Fruit fly (Drosophila melanogaster) whole organism, prepupa: ENCODE results near the gene CG14693.

Source experiments
- CG11294 ChIP-seq: fragments of 200-800 bp; sonication (Bioruptor generic); IDR thresholded peaks from 2 replicates; pipeline ENCODE4 v1.3.6; 2022; ENCODE audit warnings: missing biosample characterization, missing genetic modification characterization
- CG11762 ChIP-seq: fragments of 200-800 bp; sonication (Bioruptor generic); optimal IDR thresholded peaks from 3 replicates; lab custom pipeline; 2016; ENCODE audit warnings: missing biosample characterization, missing genetic modification characterization; ENCODE audit not compliant: insufficient read depth
- CG11902 ChIP-seq: fragments of 200-800 bp; sonication (Bioruptor generic); optimal IDR thresholded peaks from 3 replicates; lab custom pipeline; 2016; ENCODE audit warnings: missing biosample characterization, missing genetic modification characterization
- CG15336 ChIP-seq: fragments of 200-800 bp; sonication (Bioruptor generic); IDR thresholded peaks from 2 replicates; pipeline ENCODE4 v1.3.6; 2022; ENCODE audit warnings: missing biosample characterization, missing genetic modification characterization
- CG1621 ChIP-seq: fragments of 200-800 bp; sonication (Bioruptor generic); optimal IDR thresholded peaks from 3 replicates; lab custom pipeline; 2018; ENCODE audit warnings: missing biosample characterization, mild to moderate bottlenecking, missing genetic modification characterization
- CG3032 ChIP-seq: fragments of 200-800 bp; optimal IDR thresholded peaks from 2 replicates; lab custom pipeline; 2019; ENCODE audit warnings: missing biosample characterization, mild to moderate bottlenecking, missing genetic modification characterization, moderate library complexity
- CG31627 ChIP-seq: fragments of 200-800 bp; sonication (Bioruptor generic); optimal IDR thresholded peaks from 3 replicates; lab custom pipeline; 2016; ENCODE audit warnings: missing biosample characterization, missing genetic modification characterization
- CG32006 ChIP-seq: fragments of 200-800 bp; sonication (Bioruptor generic); optimal IDR thresholded peaks from 3 replicates; lab custom pipeline; 2017; ENCODE audit warnings: missing biosample characterization, mild to moderate bottlenecking, missing genetic modification characterization
- CG3919 ChIP-seq: fragments of 200-800 bp; sonication (Bioruptor generic); optimal IDR thresholded peaks from 3 replicates; lab custom pipeline; 2016; ENCODE audit warnings: missing biosample characterization, missing genetic modification characterization
- CG4318 ChIP-seq: fragments of 200-800 bp; sonication (Bioruptor generic); optimal IDR thresholded peaks from 3 replicates; lab custom pipeline; 2017; ENCODE audit warnings: missing biosample characterization, mild to moderate bottlenecking, missing genetic modification characterization
- CG6163 ChIP-seq: fragments of 200-800 bp; sonication (Bioruptor generic); IDR thresholded peaks from 3 replicates; pipeline ENCODE4 v1.3.6; 2022; ENCODE audit warnings: missing biosample characterization, missing genetic modification characterization
- CG6276 ChIP-seq: fragments of 200-800 bp; sonication (Bioruptor generic); optimal IDR thresholded peaks from 2 replicates; lab custom pipeline; 2017; ENCODE audit warnings: missing biosample characterization, mild to moderate bottlenecking, missing genetic modification characterization
- CG6792 ChIP-seq: fragments of 200-800 bp; sonication (Bioruptor generic); optimal IDR thresholded peaks from 3 replicates; lab custom pipeline; 2016; ENCODE audit warnings: missing biosample characterization, missing genetic modification characterization
- CG6808 ChIP-seq: fragments of 200-800 bp; sonication (Bioruptor generic); optimal IDR thresholded peaks from 3 replicates; lab custom pipeline; 2017; ENCODE audit warnings: missing biosample characterization, missing genetic modification characterization, mild to moderate bottlenecking, moderate library complexity, missing genetic modification reagents
- CG6854 ChIP-seq: fragments of 200-800 bp; sonication (Bioruptor generic); optimal IDR thresholded peaks from 2 replicates; lab custom pipeline; 2017; ENCODE audit warnings: missing biosample characterization, mild to moderate bottlenecking, missing genetic modification characterization
- CG8119 ChIP-seq: fragments of 200-800 bp; sonication (Bioruptor generic); IDR thresholded peaks from 3 replicates; pipeline ENCODE4 v1.3.6; 2022; ENCODE audit warnings: missing biosample characterization, missing genetic modification characterization
- CG8319 ChIP-seq: fragments of 200-800 bp; sonication (Bioruptor generic); optimal IDR thresholded peaks from 3 replicates; lab custom pipeline; 2016; ENCODE audit warnings: missing biosample characterization, missing genetic modification characterization
- CG8632 ChIP-seq: fragments of 200-800 bp; sonication (Bioruptor generic); optimal IDR thresholded peaks from 3 replicates; lab custom pipeline; 2016; ENCODE audit warnings: missing biosample characterization, missing genetic modification characterization
- Eip75B ChIP-seq: fragments of 200-800 bp; sonication (Bioruptor generic); optimal IDR thresholded peaks from 3 replicates; lab custom pipeline; 2016; ENCODE audit warnings: missing biosample characterization, missing genetic modification characterization
- Eip78C ChIP-seq: fragments of 200-800 bp; sonication (Bioruptor generic); peaks from one replicate; lab custom pipeline; 2016; ENCODE audit warnings: missing biosample characterization, missing genetic modification characterization
- Ets21C ChIP-seq: fragments of 200-800 bp; sonication (Bioruptor generic); optimal IDR thresholded peaks from 3 replicates; lab custom pipeline; 2016; ENCODE audit warnings: missing biosample characterization, missing genetic modification characterization
- Ets96B ChIP-seq: fragments of 200-800 bp; optimal IDR thresholded peaks from 2 replicates; lab custom pipeline; 2019; ENCODE audit warnings: missing biosample characterization, mild to moderate bottlenecking, missing genetic modification characterization, moderate library complexity
- Gug ChIP-seq: fragments of 200-800 bp; sonication (Bioruptor generic); IDR thresholded peaks from 2 replicates; pipeline ENCODE4 v1.3.6; 2022; ENCODE audit warnings: missing biosample characterization, missing genetic modification characterization
- Hr39 ChIP-seq: fragments of 200-800 bp; sonication (Bioruptor generic); optimal IDR thresholded peaks from 2 replicates; lab custom pipeline; 2016; ENCODE audit warnings: missing biosample characterization, missing genetic modification characterization
- Hr4 ChIP-seq: fragments of 200-800 bp; sonication (Bioruptor generic); optimal IDR thresholded peaks from 3 replicates; lab custom pipeline; 2016; ENCODE audit warnings: missing biosample characterization, missing genetic modification characterization
- Lpt ChIP-seq: fragments of 200-800 bp; sonication (Bioruptor generic); optimal IDR thresholded peaks from 3 replicates; lab custom pipeline; 2016; ENCODE audit warnings: missing biosample characterization, missing genetic modification characterization
- Met ChIP-seq: fragments of 200-800 bp; sonication (Bioruptor generic); optimal IDR thresholded peaks from 3 replicates; lab custom pipeline; 2016; ENCODE audit warnings: missing biosample characterization, missing genetic modification characterization
- Smox ChIP-seq: fragments of 200-800 bp; sonication (Bioruptor generic); optimal IDR thresholded peaks from 3 replicates; lab custom pipeline; 2016; ENCODE audit warnings: missing biosample characterization, missing genetic modification characterization
- Sox102F ChIP-seq: fragments of 200-800 bp; sonication (Bioruptor generic); optimal IDR thresholded peaks from 2 replicates; lab custom pipeline; 2016; ENCODE audit warnings: missing biosample characterization, mild to moderate bottlenecking, missing genetic modification characterization
- Sox14 ChIP-seq: fragments of 200-800 bp; sonication (Bioruptor generic); optimal IDR thresholded peaks from 3 replicates; lab custom pipeline; 2016; ENCODE audit warnings: missing biosample characterization, missing genetic modification characterization
- acj6 ChIP-seq: fragments of 200-800 bp; sonication (Bioruptor generic); optimal IDR thresholded peaks from 3 replicates; lab custom pipeline; 2016; ENCODE audit warnings: missing biosample characterization, missing genetic modification characterization
- cyc ChIP-seq: fragments of 200-800 bp; sonication (Bioruptor generic); optimal IDR thresholded peaks from 3 replicates; lab custom pipeline; 2016; ENCODE audit warnings: missing biosample characterization, missing genetic modification characterization
- dac ChIP-seq: fragments of 200-800 bp; sonication (Bioruptor generic); optimal IDR thresholded peaks from 2 replicates; lab custom pipeline; 2017; ENCODE audit warnings: missing biosample characterization, mild to moderate bottlenecking, missing genetic modification characterization
- dsx ChIP-seq: fragments of 200-800 bp; optimal IDR thresholded peaks from 3 replicates; lab custom pipeline; 2019; ENCODE audit warnings: missing biosample characterization, mild to moderate bottlenecking, missing genetic modification characterization, moderate library complexity; ENCODE audit not compliant: poor library complexity, severe bottlenecking
- esn ChIP-seq: fragments of 200-800 bp; sonication (Bioruptor generic); optimal IDR thresholded peaks from 2 replicates; lab custom pipeline; 2016; ENCODE audit warnings: missing biosample characterization, mild to moderate bottlenecking, missing genetic modification characterization, moderate library complexity
- fd85E ChIP-seq: fragments of 200-800 bp; sonication (Bioruptor generic); optimal IDR thresholded peaks from 3 replicates; lab custom pipeline; 2016; ENCODE audit warnings: missing biosample characterization, missing genetic modification characterization
- lz ChIP-seq: fragments of 200-800 bp; sonication (Bioruptor generic); optimal IDR thresholded peaks from 3 replicates; lab custom pipeline; 2016; ENCODE audit warnings: missing biosample characterization, missing genetic modification characterization
- net ChIP-seq: fragments of 200-800 bp; sonication (Bioruptor generic); optimal IDR thresholded peaks from 3 replicates; lab custom pipeline; 2016; ENCODE audit warnings: missing biosample characterization, missing genetic modification characterization
- pdm3 ChIP-seq: fragments of 200-800 bp; sonication (Bioruptor generic); optimal IDR thresholded peaks from 3 replicates; lab custom pipeline; 2016; ENCODE audit warnings: missing biosample characterization, missing genetic modification characterization
- salr ChIP-seq, 2 experiments: fragments of 200-800 bp; sonication (Bioruptor generic); optimal IDR thresholded peaks; 3 replicates each; lab custom pipeline; 2016 to 2018; ENCODE audit warnings: missing biosample characterization in 2 of 2, missing genetic modification characterization in 2 of 2, mild to moderate bottlenecking in 1 of 2
- spab ChIP-seq: fragments of 200-800 bp; sonication (Bioruptor generic); optimal IDR thresholded peaks from 2 replicates; lab custom pipeline; 2017; ENCODE audit warnings: missing biosample characterization, mild to moderate bottlenecking, missing genetic modification characterization, missing genetic modification reagents
- svp ChIP-seq: fragments of 200-800 bp; sonication (Bioruptor generic); peaks from one replicate; lab custom pipeline; 2016; ENCODE audit warnings: missing biosample characterization, missing genetic modification characterization
- topi ChIP-seq: fragments of 200-800 bp; sonication (Bioruptor generic); optimal IDR thresholded peaks from 3 replicates; lab custom pipeline; 2016; ENCODE audit warnings: missing biosample characterization, missing genetic modification characterization
- vri ChIP-seq: fragments of 200-800 bp; sonication (Bioruptor generic); optimal IDR thresholded peaks from 3 replicates; lab custom pipeline; 2016; ENCODE audit warnings: missing biosample characterization, mild to moderate bottlenecking, missing genetic modification characterization

CG14693 gene

DNA sequence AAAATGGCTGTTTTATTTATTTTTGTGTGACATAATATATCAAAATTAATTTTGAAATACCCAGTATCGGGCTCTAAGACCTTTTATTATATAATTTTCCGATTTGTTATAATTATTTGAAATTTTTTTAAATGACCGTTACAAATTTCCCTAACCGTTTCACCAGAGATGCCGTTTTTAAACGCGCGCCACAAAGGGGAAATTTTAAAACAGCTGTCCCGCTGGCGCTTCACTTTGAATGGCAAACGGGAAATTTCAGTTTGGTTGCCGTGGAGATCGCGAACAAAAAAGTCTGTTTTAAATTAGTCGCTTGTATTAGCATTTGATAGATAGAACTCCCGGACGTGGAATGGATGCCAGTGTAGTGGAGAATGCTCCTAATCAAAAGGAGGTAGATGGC lies at the start of gene CG14693, which contains the start of gene TTLL15:
Gene CG14693 (minus strand): TSS at position 16 of the 400 bp plus-strand sequence.
Gene TTLL15 (plus strand): TSS at position 257 of the 400 bp plus-strand sequence.
- TF ChIP-seq spab (no peak), lz (GFP tag; lab: Kevin White, UChicago) (no peak), CG6808 (no peak), CG3919 (no peak), Lpt (GFP tag; lab: Kevin White, UChicago) (no peak), CG6854 (GFP tag; lab: Kevin White, UChicago) (no peak), esn (GFP tag; lab: Kevin White, UChicago) (no peak), CG31627 (GFP tag; lab: Kevin White, UChicago) (no peak), Smox (GFP tag; lab: Kevin White, UChicago) (no peak), pdm3 (GFP tag; lab: Kevin White, UChicago) (no peak), CG11762 (no peak), dsx (no peak), Hr39 (GFP tag; lab: Kevin White, UChicago) (no peak), CG8319 (GFP tag; lab: Kevin White, UChicago) (no peak), Ets21C (GFP tag; lab: Kevin White, UChicago) (no peak), salr (GFP tag; optimal IDR thresholded peaks at IDR 0.05; lab: Kevin White, UChicago) (no peak)

DNA sequence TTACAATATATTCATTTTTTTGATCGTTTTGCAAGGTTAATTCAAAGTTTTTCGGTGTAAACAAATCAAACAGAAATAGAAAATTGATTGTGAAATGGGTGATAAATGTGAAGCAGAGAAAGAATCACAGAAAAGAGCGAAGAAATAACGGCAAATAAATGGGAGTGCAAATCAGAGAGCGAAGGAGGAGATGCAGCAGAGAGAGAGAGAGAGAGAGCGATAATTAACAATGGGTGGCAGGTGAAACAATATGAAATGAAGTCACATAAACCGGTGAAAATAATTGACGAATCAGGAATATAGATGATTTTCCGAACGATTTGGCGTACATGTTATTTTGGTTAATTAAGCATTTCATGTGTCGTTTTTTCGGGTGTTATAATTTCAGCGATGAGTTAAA lies 49.1 kb upstream of the CG14693 start:
- TF ChIP-seq net (GFP tag; lab: Kevin White, UChicago) (no peak), CG15336 (GFP tag; lab: Robert Waterston, UW) (no peak), CG1621 (no peak), acj6 (no peak), Met (no peak), Eip75B (GFP tag; lab: Kevin White, UChicago) (no peak), Sox14 (GFP tag; lab: Kevin White, UChicago) (no peak)

DNA sequence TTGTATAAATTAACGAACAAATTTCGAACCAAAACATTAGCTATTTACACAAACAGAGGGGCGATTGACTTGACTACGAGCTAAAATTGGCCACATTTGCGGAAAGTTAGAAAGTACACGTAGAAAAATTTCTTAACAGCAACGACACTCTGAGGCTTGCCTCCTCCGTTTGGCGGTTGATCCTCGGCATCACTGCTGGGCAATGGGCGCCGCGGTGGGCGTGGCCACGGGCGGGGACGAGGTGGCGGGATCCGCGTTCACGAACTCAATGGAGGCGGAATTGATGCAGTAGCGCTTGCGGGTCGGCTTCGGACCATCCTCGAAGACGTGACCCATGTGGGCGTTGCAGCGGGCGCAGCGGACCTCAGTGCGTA lies 48.6 kb upstream of the CG14693 start:
- peak; percentile 36 for TF ChIP-seq Eip78C (GFP tag; lab: Kevin White, UChicago)
- peak; percentile 11 for TF ChIP-seq Hr39 (GFP tag; lab: Kevin White, UChicago)
- TF ChIP-seq CG4318 (GFP tag; lab: Kevin White, UChicago) = no peak
- peak; percentile 27 for TF ChIP-seq Hr4
- TF ChIP-seq CG32006 (GFP tag; lab: Kevin White, UChicago) = peak; percentile 47
- TF ChIP-seq, all 60 proteins: peak for 4

DNA sequence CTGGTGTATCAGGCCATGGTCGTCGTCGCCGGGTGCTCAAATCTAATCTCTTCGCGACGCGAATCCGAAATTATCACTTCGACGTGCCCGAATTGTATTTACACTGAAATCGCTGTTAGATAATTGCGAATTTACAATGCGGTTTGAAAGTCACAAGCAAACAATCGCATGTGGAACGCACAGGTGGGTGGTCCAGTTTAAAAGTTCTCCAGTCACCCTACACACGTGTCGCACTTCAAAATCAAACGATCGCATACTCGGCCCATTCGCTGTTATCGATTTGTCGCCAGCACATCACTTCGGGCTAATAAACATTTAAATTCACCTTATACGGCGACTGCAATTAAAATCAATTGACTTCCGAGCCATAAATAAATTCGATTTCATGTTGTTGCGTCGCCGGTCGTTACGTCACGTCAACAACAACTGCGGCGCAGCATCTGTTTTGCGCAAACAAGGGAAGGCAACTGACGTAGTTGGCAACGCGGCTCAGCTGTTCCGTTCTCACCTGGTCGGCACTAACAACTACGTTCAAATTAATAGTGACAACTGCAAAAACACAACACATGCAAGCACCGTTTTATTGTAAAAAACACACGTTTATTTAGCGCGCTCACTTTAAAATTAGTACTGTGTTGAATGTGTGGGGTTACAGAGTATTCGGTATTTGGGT lies 48.1 kb upstream of the CG14693 start, which contains the start of gene CG6574:
Gene CG6574 (minus strand): TSS at position 216 of the 673 bp plus-strand sequence.
- TF ChIP-seq CG8632 (GFP tag; lab: Kevin White, UChicago) (no peak), fd85E (GFP tag; lab: Kevin White, UChicago) (no peak), topi (GFP tag; lab: Kevin White, UChicago) (peak; percentile 7), Sox14 (GFP tag; lab: Kevin White, UChicago) (peak; percentile 7), CG31627 (GFP tag; lab: Kevin White, UChicago) (peak; percentile 20), CG6163 (GFP tag; lab: Robert Waterston, UW) (peak; percentile 32; the same call in 2 of the 3 replicates), Lpt (GFP tag; lab: Kevin White, UChicago) (no peak), CG3032 (tag; lab: Kevin White, UChicago) (no peak), spab (no peak), Ets96B (tag; lab: Kevin White, UChicago) (no peak), Hr39 (GFP tag; lab: Kevin White, UChicago) (no peak), CG11902 (GFP tag; lab: Kevin White, UChicago) (no peak), CG32006 (GFP tag; lab: Kevin White, UChicago) (no peak), CG11294 (GFP tag; lab: Robert Waterston, UW) (no peak), lz (GFP tag; lab: Kevin White, UChicago) (peak; percentile 18), Eip78C (GFP tag; lab: Kevin White, UChicago) (peak; percentile 74), vri (peak; percentile 79), acj6 (no peak), CG8119 (GFP tag; lab: Robert Waterston, UW) (no peak), svp (GFP tag; lab: Kevin White, UChicago) (no peak), Eip75B (GFP tag; lab: Kevin White, UChicago) (no peak), Met (no peak), pdm3 (GFP tag; lab: Kevin White, UChicago) (no peak), CG1621 (no peak), cyc (GFP tag; lab: Kevin White, UChicago) (no peak), dac (GFP tag; lab: Kevin White, UChicago) (no peak), CG6792 (GFP tag; lab: Kevin White, UChicago) (no peak), Gug (GFP tag; lab: Robert Waterston, UW) (no peak), CG3919 (no peak), CG6276 (no peak), Hr4 (no peak), Sox102F (GFP tag; lab: Kevin White, UChicago) (no peak)
